Worm (Caenorhabditis elegans) whole organism, L2 larva: ENCODE measurements around the gene T04G9.6.

Experiments
- C34F6.9 ChIP-seq: fragments of 150-350 bp; optimal IDR thresholded peaks from 2 replicates; lab custom pipeline; 2014; ENCODE audit warnings: missing biosample characterization, missing genetic modification characterization
- F13H6.1 ChIP-seq: sonication (generic microtip); optimal IDR thresholded peaks from 2 replicates; lab custom pipeline; 2016; ENCODE audit warnings: missing genetic modification characterization, missing compliant biosample characterization
- Y55F3AM.14 ChIP-seq: fragments of 200-800 bp; sonication (Bioruptor generic); optimal IDR thresholded peaks from 2 replicates; lab custom pipeline; 2018; ENCODE audit warnings: mild to moderate bottlenecking, missing genetic modification characterization, missing compliant biosample characterization
- ZK546.5 ChIP-seq: sonication (generic microtip); optimal IDR thresholded peaks from 2 replicates; lab custom pipeline; 2017; ENCODE audit warnings: missing biosample characterization, missing genetic modification characterization
- alr-1 ChIP-seq: fragments of 150-350 bp; optimal IDR thresholded peaks from 2 replicates; lab custom pipeline; 2014; ENCODE audit warnings: missing biosample characterization, missing genetic modification characterization
- aly-2 ChIP-seq: fragments of 150-350 bp; optimal IDR thresholded peaks from 2 replicates; lab custom pipeline; 2014; ENCODE audit warnings: missing biosample characterization, missing genetic modification characterization
- ama-1 ChIP-seq: fragments of 150-350 bp; optimal IDR thresholded peaks from 2 replicates; lab custom pipeline; 2018; ENCODE audit warnings: inconsistent platforms
- blmp-1 ChIP-seq: sonication (generic microtip); optimal IDR thresholded peaks from 2 replicates; lab custom pipeline; 2017; ENCODE audit warnings: missing genetic modification characterization, mild to moderate bottlenecking, missing compliant biosample characterization, antibody characterized with exemption, moderate library complexity; ENCODE audit not compliant: insufficient read depth
- ceh-82 ChIP-seq: fragments of 150-350 bp; optimal IDR thresholded peaks from 2 replicates; lab custom pipeline; 2014; ENCODE audit warnings: missing biosample characterization, missing genetic modification characterization
- crh-2 ChIP-seq: sonication (generic microtip); optimal IDR thresholded peaks from 2 replicates; lab custom pipeline; 2017; ENCODE audit warnings: missing biosample characterization, missing genetic modification characterization
- dmd-4 ChIP-seq: sonication (generic microtip); optimal IDR thresholded peaks from 2 replicates; lab custom pipeline; 2017; ENCODE audit warnings: missing biosample characterization, missing genetic modification characterization
- egl-27 ChIP-seq: sonication (generic microtip); optimal IDR thresholded peaks from 3 replicates; lab custom pipeline; 2017; ENCODE audit warnings: missing biosample characterization, missing genetic modification reagents, missing genetic modification characterization
- elt-1 ChIP-seq: fragments of 150-350 bp; optimal IDR thresholded peaks from 2 replicates; lab custom pipeline; 2014; ENCODE audit warnings: missing biosample characterization, missing genetic modification characterization
- fos-1 ChIP-seq: fragments of 150-350 bp; optimal IDR thresholded peaks from 2 replicates; lab custom pipeline; 2014; ENCODE audit warnings: missing biosample characterization, missing genetic modification characterization
- gmeb-1 ChIP-seq: fragments of 150-350 bp; optimal IDR thresholded peaks from 2 replicates; lab custom pipeline; 2014; ENCODE audit warnings: missing biosample characterization, missing genetic modification characterization
- lin-11 ChIP-seq: fragments of 150-350 bp; sonication (generic microtip); optimal IDR thresholded peaks from 2 replicates; lab custom pipeline; 2014; ENCODE audit warnings: missing biosample characterization, missing genetic modification characterization, inconsistent platforms, mixed read lengths
- lin-39 ChIP-seq: fragments of 150-350 bp; optimal IDR thresholded peaks from 2 replicates; lab custom pipeline; 2014; ENCODE audit warnings: missing biosample characterization, missing genetic modification reagents, missing genetic modification characterization
- lsy-2 ChIP-seq, 2 experiments: fragments of 150-350 bp in 1 of 2; sonication (generic microtip) in 1 of 2; optimal IDR thresholded peaks; 2 replicates each; lab custom pipeline; 2014 to 2017; ENCODE audit warnings: missing biosample characterization in 2 of 2, missing genetic modification characterization in 2 of 2
- mab-5 ChIP-seq: fragments of 150-350 bp; optimal IDR thresholded peaks from 2 replicates; lab custom pipeline; 2014; ENCODE audit warnings: missing biosample characterization, missing genetic modification characterization
- mbf-1 ChIP-seq: sonication (generic microtip); optimal IDR thresholded peaks from 2 replicates; lab custom pipeline; 2017; ENCODE audit warnings: missing biosample characterization, missing genetic modification characterization
- mdl-1 ChIP-seq, 2 experiments: fragments of 150-350 bp in 1 of 2; sonication (generic microtip) in 1 of 2; optimal IDR thresholded peaks; 2 replicates each; lab custom pipeline; 2017; ENCODE audit warnings: missing biosample characterization in 2 of 2, missing genetic modification characterization in 2 of 2
- nhr-10 ChIP-seq: sonication (generic microtip); optimal IDR thresholded peaks from 2 replicates; lab custom pipeline; 2017; ENCODE audit warnings: missing biosample characterization, missing genetic modification characterization
- nhr-11 ChIP-seq: fragments of 150-350 bp; optimal IDR thresholded peaks from 2 replicates; lab custom pipeline; 2014; ENCODE audit warnings: missing biosample characterization, missing genetic modification characterization
- nhr-12 ChIP-seq: fragments of 150-350 bp; optimal IDR thresholded peaks from 2 replicates; lab custom pipeline; 2014; ENCODE audit warnings: missing biosample characterization, missing genetic modification characterization
- nhr-129 ChIP-seq: fragments of 150-350 bp; optimal IDR thresholded peaks from 2 replicates; lab custom pipeline; 2014; ENCODE audit warnings: missing biosample characterization, missing genetic modification characterization
- nhr-21 ChIP-seq: fragments of 150-350 bp; optimal IDR thresholded peaks from 2 replicates; lab custom pipeline; 2014; ENCODE audit warnings: missing biosample characterization, missing genetic modification characterization
- nhr-23 ChIP-seq: fragments of 150-350 bp; optimal IDR thresholded peaks from 2 replicates; lab custom pipeline; 2014; ENCODE audit warnings: missing biosample characterization, missing genetic modification reagents, missing genetic modification characterization
- nhr-237 ChIP-seq: fragments of 150-350 bp; optimal IDR thresholded peaks from 2 replicates; lab custom pipeline; 2014; ENCODE audit warnings: missing biosample characterization, missing genetic modification characterization
- nhr-25 ChIP-seq: fragments of 150-350 bp; sonication (generic microtip); optimal IDR thresholded peaks from 3 replicates; lab custom pipeline; 2014; ENCODE audit warnings: missing biosample characterization, missing genetic modification characterization
- nhr-6 ChIP-seq: fragments of 150-350 bp; optimal IDR thresholded peaks from 2 replicates; lab custom pipeline; 2014; ENCODE audit warnings: missing biosample characterization, missing genetic modification characterization
- nhr-77 ChIP-seq: fragments of 150-350 bp; optimal IDR thresholded peaks from 2 replicates; lab custom pipeline; 2014; ENCODE audit warnings: missing biosample characterization, missing genetic modification characterization
- peb-1 ChIP-seq: fragments of 150-350 bp; optimal IDR thresholded peaks from 2 replicates; lab custom pipeline; 2014; ENCODE audit warnings: missing biosample characterization, missing genetic modification characterization
- sem-4 ChIP-seq: fragments of 150-350 bp; optimal IDR thresholded peaks from 2 replicates; lab custom pipeline; 2014; ENCODE audit warnings: missing biosample characterization, missing genetic modification reagents, missing genetic modification characterization
- skn-1 ChIP-seq: sonication (generic microtip); optimal IDR thresholded peaks from 2 replicates; lab custom pipeline; 2017; ENCODE audit warnings: missing biosample characterization, missing genetic modification characterization
- sma-3 ChIP-seq: sonication (generic microtip); optimal IDR thresholded peaks from 2 replicates; lab custom pipeline; 2016; ENCODE audit warnings: missing genetic modification reagents, missing genetic modification characterization, missing compliant biosample characterization
- sma-9 ChIP-seq, 2 experiments: fragments of 150-350 bp in 1 of 2; sonication (generic microtip) in 1 of 2; optimal IDR thresholded peaks; 2 replicates each; lab custom pipeline; 2014 to 2016; ENCODE audit warnings: missing genetic modification characterization in 2 of 2, mild to moderate bottlenecking in 1 of 2, missing biosample characterization in 1 of 2, missing compliant biosample characterization in 1 of 2, missing genetic modification reagents in 1 of 2, moderate library complexity in 1 of 2
- snpc-4 ChIP-seq: fragments of 150-350 bp; optimal IDR thresholded peaks from 2 replicates; lab custom pipeline; 2014; ENCODE audit warnings: missing biosample characterization, missing genetic modification characterization
- unc-39 ChIP-seq: fragments of 150-350 bp; optimal IDR thresholded peaks from 2 replicates; lab custom pipeline; 2014; ENCODE audit warnings: missing biosample characterization, missing genetic modification characterization
- unc-55 ChIP-seq: fragments of 150-350 bp; sonication (generic microtip); optimal IDR thresholded peaks from 3 replicates; lab custom pipeline; 2014; ENCODE audit warnings: missing biosample characterization, missing genetic modification reagents, missing genetic modification characterization
- unc-62 ChIP-seq: fragments of 150-350 bp; optimal IDR thresholded peaks from 2 replicates; lab custom pipeline; 2014; ENCODE audit warnings: missing biosample characterization, missing genetic modification reagents, missing genetic modification characterization
- zag-1 ChIP-seq: fragments of 150-350 bp; optimal IDR thresholded peaks from 2 replicates; lab custom pipeline; 2014; ENCODE audit warnings: missing biosample characterization, missing genetic modification characterization
- ztf-1 ChIP-seq: fragments of 200-800 bp; sonication (Bioruptor generic); conservative IDR thresholded peaks from 2 replicates; pipeline ENCODE4 v1.3.6; 2022; ENCODE audit warnings: missing genetic modification characterization, missing compliant biosample characterization
- ztf-11 ChIP-seq: sonication (generic microtip); optimal IDR thresholded peaks from 2 replicates; lab custom pipeline; 2017; ENCODE audit warnings: missing biosample characterization, missing genetic modification characterization
- ztf-4 ChIP-seq: fragments of 150-350 bp; optimal IDR thresholded peaks from 2 replicates; lab custom pipeline; 2014; ENCODE audit warnings: missing biosample characterization, missing genetic modification characterization

Gene T04G9.6

DNA sequence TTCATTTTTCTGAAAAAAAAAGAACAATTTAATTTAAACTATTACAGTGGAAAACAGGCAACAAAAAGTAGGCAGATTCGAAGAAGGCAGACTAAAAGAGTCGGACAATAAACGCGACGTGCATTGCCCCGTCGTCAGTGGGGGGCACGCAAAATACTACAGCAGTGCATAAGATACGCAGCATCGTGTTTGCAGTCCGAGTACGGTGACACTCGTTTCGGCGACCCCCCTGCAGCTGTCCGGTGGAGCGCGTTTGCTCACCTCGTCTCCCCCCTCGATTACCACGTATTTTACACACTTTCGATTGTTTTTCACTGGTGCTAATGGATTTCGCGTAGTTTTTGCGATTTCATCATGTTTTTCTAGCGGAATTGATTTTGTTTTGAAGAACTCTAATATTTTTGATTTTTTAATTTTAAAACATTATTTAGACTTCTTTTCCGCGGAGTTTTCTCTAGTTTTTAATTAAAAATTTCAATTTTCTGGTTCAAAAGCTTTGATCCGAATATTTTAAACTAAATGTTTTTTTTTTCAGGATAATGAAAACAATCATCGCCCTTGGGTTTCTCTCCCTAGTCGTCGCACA is 16.6 kb downstream of the T04G9.6 start, which contains the start of the genes trap-2 and ile-2 (continued):
- TF ChIP-seq nhr-21 (tag; lab: Kevin White, UChicago), result peak; percentile 90
- peak; percentile 32 for TF ChIP-seq ceh-82 (tag; lab: Kevin White, UChicago)
- no peak for TF ChIP-seq dmd-4 (tag; lab: Kevin White, UChicago)
- TF ChIP-seq peb-1 (tag; lab: Kevin White, UChicago), result peak; percentile 17
- TF ChIP-seq nhr-23 (tag; lab: Kevin White, UChicago), result no peak
- TF ChIP-seq elt-1, result no peak
- peak; percentile 91 for TF ChIP-seq F13H6.1 (tag; lab: Kevin White, UChicago)
- TF ChIP-seq fos-1 (tag; lab: Kevin White, UChicago), result peak; percentile 97
- TF ChIP-seq, all 48 proteins: peak for 30

DNA sequence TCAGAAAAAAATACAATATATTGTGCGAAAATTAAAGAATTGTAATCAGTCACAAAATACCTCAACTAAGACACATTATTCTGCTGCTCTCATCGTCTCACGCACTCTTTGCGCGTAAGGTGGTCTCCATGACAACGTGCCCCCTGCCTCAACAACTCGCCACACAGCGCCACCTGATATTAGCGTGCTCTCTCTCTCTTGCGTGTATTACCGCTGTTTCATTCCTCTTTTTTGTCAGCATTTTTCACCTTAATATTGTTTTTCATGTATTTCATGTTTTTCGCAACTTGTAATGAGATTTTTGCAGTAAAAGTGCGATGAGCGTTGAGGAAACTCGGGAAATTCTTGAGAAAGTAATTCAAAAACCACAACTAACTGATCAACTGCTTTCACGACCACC is 21.3 kb downstream of the T04G9.6 start, which contains the start of gene dyf-11:
Gene dyf-11 (plus strand): TSS at position 301 of the 400 bp plus-strand sequence.
- TF ChIP-seq snpc-4 (tag; lab: Kevin White, UChicago), result no peak
- peak; percentile 29 for TF ChIP-seq lin-11 (tag; lab: Kevin White, UChicago)
- TF ChIP-seq skn-1, result peak; percentile 39

ce11 chrX:760579-760978 is 24.2 kb downstream of the T04G9.6 start:
- TF ChIP-seq skn-1 (no peak), C34F6.9 (peak; percentile 44), aly-2 (tag; lab: Kevin White, UChicago) (no peak), sma-3 (no peak), nhr-77 (tag; lab: Kevin White, UChicago) (no peak), nhr-6 (no peak), fos-1 (tag; lab: Kevin White, UChicago) (no peak), nhr-10 (no peak), lin-39 (no peak), zag-1 (tag; lab: Kevin White, UChicago) (peak; percentile 54), ama-1 (lab: Kevin White, UChicago) (no peak), ceh-82 (tag; lab: Kevin White, UChicago) (no peak), alr-1 (tag; lab: Kevin White, UChicago) (no peak), ztf-11 (tag; lab: Kevin White, UChicago) (no peak), nhr-237 (tag; lab: Kevin White, UChicago) (no peak), sma-9 (GFP tag; optimal IDR thresholded peaks at IDR 0.05; lab: Kevin White, UChicago) (no peak), sma-9 (tag; optimal IDR thresholded peaks at IDR 0.05; lab: Kevin White, UChicago) (no peak), nhr-12 (tag; lab: Kevin White, UChicago) (no peak), unc-39 (tag; lab: Kevin White, UChicago) (no peak), ZK546.5 (tag; lab: Kevin White, UChicago) (no peak), sem-4 (tag; lab: Kevin White, UChicago) (no peak), unc-62 (GFP tag; lab: Kevin White, UChicago) (no peak), nhr-129 (peak; percentile 57), nhr-11 (tag; lab: Kevin White, UChicago) (no peak), mbf-1 (no peak), egl-27 (tag; lab: Kevin White, UChicago) (no peak), mdl-1 (tag; optimal IDR thresholded peaks at IDR 0.05; lab: Kevin White, UChicago) (peak in 1 of 2 experiments; percentile 30), unc-55 (GFP tag; lab: Kevin White, UChicago) (peak; percentile 76), nhr-23 (tag; lab: Kevin White, UChicago) (no peak), gmeb-1 (tag; lab: Kevin White, UChicago) (no peak), blmp-1 (tag; lab: Kevin White, UChicago) (no peak), nhr-25 (no peak), ztf-4 (tag; lab: Kevin White, UChicago) (no peak), mab-5 (no peak), Y55F3AM.14 (peak; percentile 24), peb-1 (tag; lab: Kevin White, UChicago) (no peak), dmd-4 (tag; lab: Kevin White, UChicago) (no peak), elt-1 (no peak), crh-2 (peak; percentile 61), ztf-1 (no peak), lsy-2 (tag; optimal IDR thresholded peaks at IDR 0.05; lab: Kevin White, UChicago) (peak in 1 of 2 experiments; percentile 34), F13H6.1 (tag; lab: Kevin White, UChicago) (no peak)
